Fruit fly (Drosophila melanogaster): Measurements from ENCODE around the gene gt.

DNA sequence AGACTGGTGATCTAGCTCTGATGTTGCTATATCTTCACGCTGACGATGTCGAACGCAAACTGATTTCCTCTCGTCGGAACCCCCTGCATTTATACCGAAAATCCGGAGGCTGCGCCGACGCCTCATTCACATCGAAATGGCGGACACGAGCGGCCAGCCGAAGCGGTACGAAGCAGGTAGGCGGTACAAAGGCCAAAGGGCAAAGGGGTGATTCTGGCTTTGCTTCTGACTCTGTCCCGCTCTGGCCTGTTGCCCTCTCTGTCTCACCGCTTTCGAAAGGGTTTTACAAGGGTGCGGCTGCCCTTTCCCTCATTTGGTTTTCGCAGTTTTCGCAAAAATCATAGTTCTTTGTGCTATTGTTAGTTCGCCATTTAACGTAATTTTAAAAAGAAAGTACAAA is at the start of gene gt:
- TF ChIP-seq CG8478 (optimal IDR thresholded peaks at IDR 0.05) = no peak
- TF ChIP-seq CTCF (optimal IDR thresholded peaks at IDR 0.05) = no peak

Measured in S2 (cell line).